Worm (Caenorhabditis elegans): Measurements from ENCODE around the gene set-19.

ce11 chrX:5644112-5644511 is 35.9 kb downstream of the set-19 start:
- no peak for TF ChIP-seq hmg-4 (GFP tag; optimal IDR thresholded peaks at IDR 0.05)
- TF ChIP-seq flt-1 (GFP tag; IDR thresholded peaks at IDR 0.05) = no peak
- TF ChIP-seq ceh-13 (GFP tag; optimal IDR thresholded peaks at IDR 0.05) = no peak
- TF ChIP-seq ets-7 (tag; optimal IDR thresholded peaks at IDR 0.05) = no peak
- TF ChIP-seq ama-1 (optimal IDR thresholded peaks at IDR 0.05) = no peak
- TF ChIP-seq scrt-1 (GFP tag; IDR thresholded peaks at IDR 0.05) = no peak
- no peak for TF ChIP-seq tbx-11 (GFP tag; IDR thresholded peaks at IDR 0.05)
- TF ChIP-seq sea-1 (GFP tag; conservative IDR thresholded peaks at IDR 0.05) = no peak
